Worm (Caenorhabditis elegans): Measurements from ENCODE around the gene scl-7.

Gene scl-7

DNA sequence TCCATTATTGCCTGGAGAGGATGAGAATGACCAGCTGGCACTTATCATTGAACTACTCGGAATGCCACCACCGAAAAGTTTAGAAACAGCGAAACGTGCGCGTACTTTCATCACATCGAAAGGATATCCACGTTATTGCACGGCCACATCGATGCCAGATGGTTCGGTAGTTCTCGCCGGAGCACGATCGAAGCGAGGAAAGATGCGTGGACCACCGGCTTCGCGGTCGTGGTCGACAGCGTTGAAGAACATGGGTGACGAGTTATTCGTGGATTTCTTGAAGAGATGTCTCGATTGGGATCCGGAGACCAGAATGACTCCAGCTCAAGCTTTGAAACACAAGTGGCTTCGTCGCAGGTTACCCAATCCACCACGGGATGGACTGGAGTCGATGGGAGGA lies 36.7 kb upstream of the scl-7 start:
- peak; percentile 22 for TF ChIP-seq nhr-47 (tag; optimal IDR thresholded peaks at IDR 0.05)
- TF ChIP-seq grh-1 (GFP tag; IDR thresholded peaks at IDR 0.05): no peak
- TF ChIP-seq nhr-85 (tag): no peak
- TF ChIP-seq dsc-1 (tag; optimal IDR thresholded peaks at IDR 0.05): peak; percentile 20

DNA sequence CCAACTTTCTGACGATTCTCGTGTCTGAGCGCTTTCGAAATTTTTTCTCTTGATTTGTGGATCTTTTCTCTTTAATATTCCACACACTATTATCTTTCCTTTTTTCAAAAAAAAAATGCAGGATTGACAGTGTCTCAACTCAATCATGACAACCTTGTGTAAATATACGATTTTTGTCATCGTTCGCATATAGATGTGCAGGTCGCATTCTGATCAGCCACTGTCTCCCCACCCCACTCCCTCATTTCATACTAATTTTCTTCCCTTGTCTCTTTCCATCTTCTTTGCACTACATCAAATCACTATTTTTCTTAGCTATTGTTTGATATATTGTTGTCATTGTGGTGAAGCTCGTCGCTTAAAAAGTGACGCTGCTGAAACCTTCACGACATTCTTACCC lies 34.9 kb upstream of the scl-7 start:
- no peak for TF ChIP-seq unc-30 (tag; optimal IDR thresholded peaks at IDR 0.05)
- TF ChIP-seq efl-1 (optimal IDR thresholded peaks at IDR 0.05): no peak
- TF ChIP-seq efl-1 (GFP tag; optimal IDR thresholded peaks at IDR 0.05 in 1 of 2): peak in 1 of 2 experiments; percentile 64

DNA sequence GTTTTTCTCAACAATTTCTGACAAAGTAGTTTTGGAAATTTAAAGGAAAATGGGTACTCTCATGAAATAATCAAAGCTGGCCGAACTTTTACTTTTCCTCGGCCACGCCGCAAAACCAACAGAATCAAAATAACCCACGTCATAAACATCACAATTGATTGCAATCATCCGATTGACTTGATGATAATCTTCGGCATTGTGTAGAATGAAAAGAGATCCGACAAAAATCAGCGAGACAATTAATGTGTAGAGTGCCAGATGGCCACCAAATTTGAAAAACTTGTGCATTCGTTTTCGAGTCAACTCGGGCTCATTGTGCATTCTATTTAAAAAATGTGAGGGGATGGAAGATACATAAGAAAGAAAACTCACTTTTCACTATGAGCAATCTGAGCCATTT lies 33.4 kb upstream of the scl-7 start:
- TF ChIP-seq nhr-84 (tag; optimal IDR thresholded peaks at IDR 0.05) (no peak), blmp-1 (tag; optimal IDR thresholded peaks at IDR 0.05) (peak; percentile 7)

DNA sequence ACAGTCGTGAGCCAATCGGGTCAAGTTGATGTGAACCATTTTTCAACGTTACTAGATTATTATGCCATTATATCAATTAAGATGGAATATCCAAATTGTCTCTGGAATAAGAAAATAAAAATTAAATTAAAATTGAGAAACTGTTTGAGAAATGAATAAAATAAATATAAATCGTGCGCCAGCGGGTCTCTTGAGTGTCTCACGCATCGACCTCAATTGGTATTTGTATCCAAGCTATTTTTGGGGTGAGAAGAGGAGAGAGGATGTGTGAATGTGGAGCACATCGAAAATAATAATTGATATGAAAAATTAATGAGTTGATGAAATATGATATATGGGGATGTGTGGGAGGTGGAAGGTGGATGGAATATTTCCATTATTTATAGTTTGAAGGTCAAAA lies 31.4 kb upstream of the scl-7 start, which contains the start of gene F49E11.2:
TSS of gene F49E11.2 (minus strand) at position 101 of the 400 bp plus-strand sequence.
- TF ChIP-seq hlh-17 (GFP tag; optimal IDR thresholded peaks at IDR 0.05; ENCODE audit: borderline replicate concordance) (no peak), snu-23 (GFP tag; optimal IDR thresholded peaks at IDR 0.05) (no peak), F16B12.6 (tag; optimal IDR thresholded peaks at IDR 0.05) (no peak), nhr-90 (tag; optimal IDR thresholded peaks at IDR 0.05; ENCODE audit: poor library complexity) (no peak), nhr-77 (tag; optimal IDR thresholded peaks at IDR 0.05) (no peak), nhr-12 (tag; optimal IDR thresholded peaks at IDR 0.05) (no peak), unc-130 (tag; optimal IDR thresholded peaks at IDR 0.05) (no peak), nhr-20 (tag; optimal IDR thresholded peaks at IDR 0.05) (no peak), ztf-11 (tag; optimal IDR thresholded peaks at IDR 0.05) (no peak), unc-98 (GFP tag; IDR thresholded peaks at IDR 0.05) (no peak), pag-3 (tag; optimal IDR thresholded peaks at IDR 0.05; ENCODE audit: borderline replicate concordance, insufficient read depth) (no peak), swsn-7 (tag; optimal IDR thresholded peaks at IDR 0.05) (no peak), mdl-1 (tag; optimal IDR thresholded peaks at IDR 0.05) (no peak), rnt-1 (tag; optimal IDR thresholded peaks at IDR 0.05) (no peak), C34B4.2 (tag; optimal IDR thresholded peaks at IDR 0.05) (no peak), zip-4 (GFP tag; optimal IDR thresholded peaks at IDR 0.05) (no peak), snpc-4 (tag; optimal IDR thresholded peaks at IDR 0.05) (no peak), isw-1 (GFP tag; IDR thresholded peaks at IDR 0.05) (no peak), lin-35 (GFP tag; optimal IDR thresholded peaks at IDR 0.05) (no peak), efl-1 (optimal IDR thresholded peaks at IDR 0.05) (no peak), efl-1 (GFP tag; optimal IDR thresholded peaks at IDR 0.05 in 1 of 2) (no peak)

DNA sequence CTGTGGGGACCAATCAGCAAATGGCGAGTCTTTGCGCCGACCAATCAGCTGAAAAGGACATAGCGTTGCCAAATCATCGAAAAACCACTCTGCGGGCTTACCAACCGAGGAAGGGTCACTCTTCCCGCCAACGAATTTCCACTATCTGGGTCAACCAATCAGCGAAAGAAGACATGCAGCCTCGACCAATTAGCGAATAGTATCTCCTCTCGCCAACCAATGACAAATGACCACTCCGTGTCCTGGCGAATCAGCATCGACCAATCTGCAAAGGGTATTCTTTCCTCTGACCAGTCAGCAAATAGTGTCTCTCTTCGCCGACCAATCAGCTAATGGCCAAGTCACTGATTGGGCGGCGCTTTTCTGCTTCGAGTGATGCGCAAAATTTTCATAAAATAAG lies 28.8 kb upstream of the scl-7 start:
- TF ChIP-seq C04F5.9 (tag; optimal IDR thresholded peaks at IDR 0.05): no peak
- no peak for TF ChIP-seq efl-1 (optimal IDR thresholded peaks at IDR 0.05)
- peak in 1 of 2 experiments; percentile 77 for TF ChIP-seq efl-1 (GFP tag; optimal IDR thresholded peaks at IDR 0.05 in 1 of 2)

DNA sequence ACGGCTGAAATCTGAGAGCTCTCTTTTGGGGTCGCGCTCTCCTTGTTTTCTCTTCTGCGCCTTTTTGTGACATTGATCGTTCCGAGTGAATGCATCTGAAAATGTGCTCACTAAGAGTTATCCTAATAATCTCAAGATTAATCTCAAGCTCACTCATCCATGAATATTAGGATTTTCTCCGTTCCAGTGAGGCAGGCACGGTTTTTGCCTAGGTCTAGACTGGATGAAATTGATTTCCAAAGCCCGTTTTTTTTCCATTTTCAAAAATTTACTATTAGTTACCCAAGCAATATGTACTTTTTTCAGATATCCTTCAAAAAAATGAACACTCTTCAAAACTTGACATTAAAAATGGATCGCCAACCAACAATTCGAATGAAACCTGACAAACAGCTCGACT lies 28.2 kb upstream of the scl-7 start, which contains the start of gene amt-2:
TSS of gene amt-2 (plus strand) at position 301 of the 400 bp plus-strand sequence.
- no peak for TF ChIP-seq xbp-1 (tag; optimal IDR thresholded peaks at IDR 0.05)
- TF ChIP-seq fkh-10 (GFP tag; optimal IDR thresholded peaks at IDR 0.05): no peak
- TF ChIP-seq jun-1 (tag; optimal IDR thresholded peaks at IDR 0.05): no peak

DNA sequence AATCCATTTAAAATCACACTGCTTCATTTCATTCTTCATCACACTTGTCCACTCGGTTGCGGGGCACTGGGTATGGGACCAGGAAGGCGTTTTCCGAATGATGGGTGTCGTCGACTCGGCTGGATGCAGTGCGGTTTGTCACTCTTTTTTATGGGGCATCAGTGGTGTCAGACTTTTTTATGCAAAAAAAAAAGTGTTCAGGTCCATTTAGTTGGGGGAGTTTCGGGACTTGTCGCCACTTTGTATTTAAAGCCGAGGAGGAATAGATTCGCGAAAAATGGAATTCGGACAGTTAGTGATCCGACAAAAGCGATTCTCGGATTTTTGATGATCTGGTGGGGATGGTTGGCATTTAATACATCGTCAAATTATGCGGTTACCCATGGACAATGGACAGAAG lies 25.3 kb upstream of the scl-7 start:
- TF ChIP-seq rnt-1 (tag; optimal IDR thresholded peaks at IDR 0.05) (no peak), lir-3 (tag; optimal IDR thresholded peaks at IDR 0.05; ENCODE audit: poor library complexity) (no peak), hpl-2 (GFP tag; optimal IDR thresholded peaks at IDR 0.05) (no peak), ama-1 (optimal IDR thresholded peaks at IDR 0.05) (no peak), blmp-1 (tag; optimal IDR thresholded peaks at IDR 0.05) (no peak), ceh-90 (tag; optimal IDR thresholded peaks at IDR 0.05) (no peak), ceh-88 (GFP tag; IDR thresholded peaks at IDR 0.05) (no peak), alr-1 (tag; optimal IDR thresholded peaks at IDR 0.05; ENCODE audit: borderline replicate concordance) (no peak), vab-15 (tag; optimal IDR thresholded peaks at IDR 0.05) (no peak), jun-1 (tag; optimal IDR thresholded peaks at IDR 0.05) (no peak), lin-35 (GFP tag; optimal IDR thresholded peaks at IDR 0.05) (no peak), zag-1 (tag; optimal IDR thresholded peaks at IDR 0.05) (no peak), isw-1 (GFP tag; IDR thresholded peaks at IDR 0.05) (no peak)

All from whole organism, L1 larva.